Fruit fly (Drosophila melanogaster) whole organism, prepupa: ENCODE data around the gene Pex23.
A peak's percentile ranks its signal among the peaks of the same experiment; 100 is the strongest.

Source experiments
- Blimp-1 ChIP-seq: fragments of 200-800 bp; sonication (Bioruptor generic); optimal IDR thresholded peaks from 3 replicates; lab custom pipeline; 2017; ENCODE audit warnings: missing biosample characterization, missing genetic modification characterization, mild to moderate bottlenecking, moderate library complexity, missing genetic modification reagents
- CG10631 ChIP-seq: fragments of 200-800 bp; sonication (Bioruptor generic); optimal IDR thresholded peaks from 2 replicates; lab custom pipeline; 2016; ENCODE audit warnings: missing biosample characterization, missing genetic modification characterization
- CG11294 ChIP-seq: fragments of 200-800 bp; sonication (Bioruptor generic); IDR thresholded peaks from 2 replicates; pipeline ENCODE4 v1.3.6; 2022; ENCODE audit warnings: missing biosample characterization, missing genetic modification characterization
- CG15336 ChIP-seq: fragments of 200-800 bp; sonication (Bioruptor generic); IDR thresholded peaks from 2 replicates; pipeline ENCODE4 v1.3.6; 2022; ENCODE audit warnings: missing biosample characterization, missing genetic modification characterization
- CG1621 ChIP-seq: fragments of 200-800 bp; sonication (Bioruptor generic); optimal IDR thresholded peaks from 3 replicates; lab custom pipeline; 2018; ENCODE audit warnings: missing biosample characterization, mild to moderate bottlenecking, missing genetic modification characterization
- CG16779 ChIP-seq: fragments of 200-800 bp; sonication (Bioruptor generic); optimal IDR thresholded peaks from 3 replicates; lab custom pipeline; 2017; ENCODE audit warnings: missing biosample characterization, mild to moderate bottlenecking, missing genetic modification characterization
- CG3032 ChIP-seq: fragments of 200-800 bp; optimal IDR thresholded peaks from 2 replicates; lab custom pipeline; 2019; ENCODE audit warnings: missing biosample characterization, mild to moderate bottlenecking, missing genetic modification characterization, moderate library complexity
- CG31627 ChIP-seq: fragments of 200-800 bp; sonication (Bioruptor generic); optimal IDR thresholded peaks from 3 replicates; lab custom pipeline; 2016; ENCODE audit warnings: missing biosample characterization, missing genetic modification characterization
- CG32006 ChIP-seq: fragments of 200-800 bp; sonication (Bioruptor generic); optimal IDR thresholded peaks from 3 replicates; lab custom pipeline; 2017; ENCODE audit warnings: missing biosample characterization, mild to moderate bottlenecking, missing genetic modification characterization
- CG3919 ChIP-seq: fragments of 200-800 bp; sonication (Bioruptor generic); optimal IDR thresholded peaks from 3 replicates; lab custom pipeline; 2016; ENCODE audit warnings: missing biosample characterization, missing genetic modification characterization
- CG6163 ChIP-seq: fragments of 200-800 bp; sonication (Bioruptor generic); IDR thresholded peaks from 3 replicates; pipeline ENCODE4 v1.3.6; 2022; ENCODE audit warnings: missing biosample characterization, missing genetic modification characterization
- CG6276 ChIP-seq: fragments of 200-800 bp; sonication (Bioruptor generic); optimal IDR thresholded peaks from 2 replicates; lab custom pipeline; 2017; ENCODE audit warnings: missing biosample characterization, mild to moderate bottlenecking, missing genetic modification characterization
- CG6792 ChIP-seq: fragments of 200-800 bp; sonication (Bioruptor generic); optimal IDR thresholded peaks from 3 replicates; lab custom pipeline; 2016; ENCODE audit warnings: missing biosample characterization, missing genetic modification characterization
- CG6808 ChIP-seq: fragments of 200-800 bp; sonication (Bioruptor generic); optimal IDR thresholded peaks from 3 replicates; lab custom pipeline; 2017; ENCODE audit warnings: missing biosample characterization, missing genetic modification characterization, mild to moderate bottlenecking, moderate library complexity, missing genetic modification reagents
- CG6854 ChIP-seq: fragments of 200-800 bp; sonication (Bioruptor generic); optimal IDR thresholded peaks from 2 replicates; lab custom pipeline; 2017; ENCODE audit warnings: missing biosample characterization, mild to moderate bottlenecking, missing genetic modification characterization
- CG7368 ChIP-seq: fragments of 200-800 bp; sonication (Bioruptor generic); optimal IDR thresholded peaks from 3 replicates; lab custom pipeline; 2016; ENCODE audit warnings: missing biosample characterization, missing genetic modification characterization
- CG8119 ChIP-seq: fragments of 200-800 bp; sonication (Bioruptor generic); IDR thresholded peaks from 3 replicates; pipeline ENCODE4 v1.3.6; 2022; ENCODE audit warnings: missing biosample characterization, missing genetic modification characterization
- CG8319 ChIP-seq: fragments of 200-800 bp; sonication (Bioruptor generic); optimal IDR thresholded peaks from 3 replicates; lab custom pipeline; 2016; ENCODE audit warnings: missing biosample characterization, missing genetic modification characterization
- CG9139 ChIP-seq: fragments of 200-800 bp; sonication (Bioruptor generic); optimal IDR thresholded peaks from 3 replicates; lab custom pipeline; 2017; ENCODE audit warnings: missing biosample characterization, mild to moderate bottlenecking, missing genetic modification characterization
- Eip75B ChIP-seq: fragments of 200-800 bp; sonication (Bioruptor generic); optimal IDR thresholded peaks from 3 replicates; lab custom pipeline; 2016; ENCODE audit warnings: missing biosample characterization, missing genetic modification characterization
- Eip78C ChIP-seq: fragments of 200-800 bp; sonication (Bioruptor generic); peaks from one replicate; lab custom pipeline; 2016; ENCODE audit warnings: missing biosample characterization, missing genetic modification characterization
- Ets96B ChIP-seq: fragments of 200-800 bp; optimal IDR thresholded peaks from 2 replicates; lab custom pipeline; 2019; ENCODE audit warnings: missing biosample characterization, mild to moderate bottlenecking, missing genetic modification characterization, moderate library complexity
- Hr38 ChIP-seq: sonication (Bioruptor generic); optimal IDR thresholded peaks from 2 replicates; lab custom pipeline; 2016; ENCODE audit warnings: missing biosample characterization, missing genetic modification characterization
- Hr39 ChIP-seq: fragments of 200-800 bp; sonication (Bioruptor generic); optimal IDR thresholded peaks from 2 replicates; lab custom pipeline; 2016; ENCODE audit warnings: missing biosample characterization, missing genetic modification characterization
- Hr4 ChIP-seq: fragments of 200-800 bp; sonication (Bioruptor generic); optimal IDR thresholded peaks from 3 replicates; lab custom pipeline; 2016; ENCODE audit warnings: missing biosample characterization, missing genetic modification characterization
- Lpt ChIP-seq: fragments of 200-800 bp; sonication (Bioruptor generic); optimal IDR thresholded peaks from 3 replicates; lab custom pipeline; 2016; ENCODE audit warnings: missing biosample characterization, missing genetic modification characterization
- OdsH ChIP-seq: fragments of 200-800 bp; sonication (Bioruptor generic); optimal IDR thresholded peaks from 3 replicates; lab custom pipeline; 2016; ENCODE audit warnings: missing biosample characterization, missing genetic modification characterization
- Sox102F ChIP-seq: fragments of 200-800 bp; sonication (Bioruptor generic); optimal IDR thresholded peaks from 2 replicates; lab custom pipeline; 2016; ENCODE audit warnings: missing biosample characterization, mild to moderate bottlenecking, missing genetic modification characterization
- Sox14 ChIP-seq: fragments of 200-800 bp; sonication (Bioruptor generic); optimal IDR thresholded peaks from 3 replicates; lab custom pipeline; 2016; ENCODE audit warnings: missing biosample characterization, missing genetic modification characterization
- achi ChIP-seq: fragments of 200-800 bp; sonication (Bioruptor generic); optimal IDR thresholded peaks from 3 replicates; lab custom pipeline; 2016; ENCODE audit warnings: missing biosample characterization, missing genetic modification characterization
- acj6 ChIP-seq: fragments of 200-800 bp; sonication (Bioruptor generic); optimal IDR thresholded peaks from 3 replicates; lab custom pipeline; 2016; ENCODE audit warnings: missing biosample characterization, missing genetic modification characterization
- cyc ChIP-seq: fragments of 200-800 bp; sonication (Bioruptor generic); optimal IDR thresholded peaks from 3 replicates; lab custom pipeline; 2016; ENCODE audit warnings: missing biosample characterization, missing genetic modification characterization
- dac ChIP-seq: fragments of 200-800 bp; sonication (Bioruptor generic); optimal IDR thresholded peaks from 2 replicates; lab custom pipeline; 2017; ENCODE audit warnings: missing biosample characterization, mild to moderate bottlenecking, missing genetic modification characterization
- dsx ChIP-seq: fragments of 200-800 bp; optimal IDR thresholded peaks from 3 replicates; lab custom pipeline; 2019; ENCODE audit warnings: missing biosample characterization, mild to moderate bottlenecking, missing genetic modification characterization, moderate library complexity; ENCODE audit not compliant: poor library complexity, severe bottlenecking
- eg ChIP-seq: fragments of 200-800 bp; sonication (Bioruptor generic); IDR thresholded peaks from 3 replicates; pipeline ENCODE4 v1.3.6; 2022; ENCODE audit warnings: missing biosample characterization, missing genetic modification characterization
- fd59A ChIP-seq: fragments of 200-800 bp; sonication (Bioruptor generic); optimal IDR thresholded peaks from 2 replicates; lab custom pipeline; 2017; ENCODE audit warnings: missing biosample characterization, mild to moderate bottlenecking, missing genetic modification characterization, missing genetic modification reagents
- fd85E ChIP-seq: fragments of 200-800 bp; sonication (Bioruptor generic); optimal IDR thresholded peaks from 3 replicates; lab custom pipeline; 2016; ENCODE audit warnings: missing biosample characterization, missing genetic modification characterization
- fkh ChIP-seq: fragments of 200-800 bp; sonication (Bioruptor generic); optimal IDR thresholded peaks from 3 replicates; lab custom pipeline; 2017; ENCODE audit warnings: missing biosample characterization, mild to moderate bottlenecking, missing genetic modification characterization, moderate library complexity
- lz ChIP-seq: fragments of 200-800 bp; sonication (Bioruptor generic); optimal IDR thresholded peaks from 3 replicates; lab custom pipeline; 2016; ENCODE audit warnings: missing biosample characterization, missing genetic modification characterization
- salr ChIP-seq, 2 experiments: fragments of 200-800 bp; sonication (Bioruptor generic); optimal IDR thresholded peaks; 3 replicates each; lab custom pipeline; 2016 to 2018; ENCODE audit warnings: missing biosample characterization in 2 of 2, missing genetic modification characterization in 2 of 2, mild to moderate bottlenecking in 1 of 2
- spab ChIP-seq: fragments of 200-800 bp; sonication (Bioruptor generic); optimal IDR thresholded peaks from 2 replicates; lab custom pipeline; 2017; ENCODE audit warnings: missing biosample characterization, mild to moderate bottlenecking, missing genetic modification characterization, missing genetic modification reagents
- topi ChIP-seq: fragments of 200-800 bp; sonication (Bioruptor generic); optimal IDR thresholded peaks from 3 replicates; lab custom pipeline; 2016; ENCODE audit warnings: missing biosample characterization, missing genetic modification characterization
- vri ChIP-seq: fragments of 200-800 bp; sonication (Bioruptor generic); optimal IDR thresholded peaks from 3 replicates; lab custom pipeline; 2016; ENCODE audit warnings: missing biosample characterization, mild to moderate bottlenecking, missing genetic modification characterization

Pex23 gene

DNA sequence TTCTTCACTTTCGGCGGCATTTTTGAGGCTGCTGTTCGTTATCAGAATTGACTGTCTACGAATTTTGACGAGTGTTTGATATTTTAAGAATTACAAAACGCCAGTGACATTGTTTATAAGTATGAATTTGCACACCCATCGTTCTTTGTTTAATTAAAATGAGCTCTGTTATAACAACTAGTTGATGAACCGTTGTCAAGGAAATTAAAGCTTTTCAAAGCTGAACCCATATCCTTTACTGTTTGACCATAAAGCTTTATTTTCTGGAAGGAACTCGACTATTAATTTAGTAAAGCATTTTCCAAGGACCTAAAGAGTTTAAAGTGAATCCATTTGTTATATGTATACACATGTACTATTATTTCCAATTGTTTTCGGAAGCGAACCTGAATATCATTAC is 26.7 kb downstream of the Pex23 start, which contains the start of gene CG17122:
TSS of gene CG17122 (minus strand) at position 101 of the 400 bp plus-strand sequence.
- TF ChIP-seq CG6792 (GFP tag; lab: Kevin White, UChicago) (no peak), Lpt (GFP tag; lab: Kevin White, UChicago) (no peak), fd59A (no peak), CG1621 (tag; lab: Kevin White, UChicago) (no peak), spab (GFP tag; lab: Kevin White, UChicago) (no peak), CG9139 (GFP tag; lab: Kevin White, UChicago) (no peak), CG31627 (GFP tag; lab: Kevin White, UChicago) (no peak), CG6276 (GFP tag; lab: Kevin White, UChicago) (no peak), Blimp-1 (GFP tag; lab: Kevin White, UChicago) (no peak), CG8119 (GFP tag; lab: Robert Waterston, UW) (no peak), vri (GFP tag; lab: Kevin White, UChicago) (no peak), Sox102F (GFP tag; lab: Kevin White, UChicago) (no peak), Hr38 (GFP tag; lab: Kevin White, UChicago) (no peak), CG6808 (GFP tag; lab: Kevin White, UChicago) (no peak), Hr4 (GFP tag; lab: Kevin White, UChicago) (no peak)

DNA sequence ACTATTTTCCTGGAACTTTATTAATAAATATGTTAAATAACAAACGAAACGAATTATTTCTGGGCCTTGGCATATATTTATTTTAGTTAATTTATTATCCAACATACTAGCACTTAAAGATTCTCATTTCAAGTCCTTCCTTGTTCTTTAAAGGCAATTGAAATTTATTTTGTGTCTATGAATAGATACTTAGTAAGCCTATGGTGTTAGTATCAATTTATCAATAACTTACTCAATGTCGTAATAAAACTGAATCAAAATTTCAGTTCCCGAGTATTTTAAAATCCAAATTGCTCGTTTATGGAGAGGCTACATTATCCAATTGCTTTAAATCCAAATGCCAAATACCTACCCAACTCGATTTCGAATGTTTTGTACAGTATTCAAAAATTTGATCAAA is 36.4 kb downstream of the Pex23 start, which contains the start of gene CG32228:
TSS of gene CG32228 (plus strand) at position 301 of the 400 bp plus-strand sequence.
- TF ChIP-seq CG15336 (no peak), CG11294 (GFP tag; lab: Robert Waterston, UW) (no peak), topi (no peak), Sox14 (GFP tag; lab: Kevin White, UChicago) (no peak), Blimp-1 (GFP tag; lab: Kevin White, UChicago) (no peak)

DNA sequence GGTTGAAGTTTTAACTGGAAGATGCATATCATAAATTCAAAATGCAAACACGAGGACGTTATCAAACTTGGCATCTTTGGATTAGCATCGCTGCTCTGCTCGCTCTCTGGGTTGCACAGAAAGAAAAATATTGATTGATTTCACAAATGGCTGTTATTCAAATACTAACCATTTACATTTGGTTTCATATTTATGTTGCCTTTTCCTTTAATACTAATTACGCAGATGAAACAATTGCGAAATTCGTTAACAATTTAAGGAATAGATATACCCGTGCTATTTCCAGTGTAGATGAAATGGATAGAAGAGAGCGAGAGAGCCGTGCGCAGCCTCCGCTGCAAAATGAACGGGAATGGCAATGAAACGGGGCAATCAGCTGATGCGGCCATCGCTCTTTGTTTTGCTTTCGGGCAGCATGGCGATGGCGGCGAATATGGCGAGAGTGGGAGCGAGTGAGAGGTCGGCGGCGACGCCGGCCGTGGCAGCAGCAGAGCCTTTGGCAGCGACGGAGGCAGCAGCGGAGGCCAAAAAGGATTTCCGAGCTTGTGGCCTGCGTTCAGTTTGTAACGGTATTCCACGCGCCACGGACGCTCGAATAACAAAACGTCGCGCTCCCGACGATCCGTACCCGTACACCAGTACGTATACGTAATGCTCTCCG is 54.3 kb downstream of the Pex23 start, which contains the start of gene rdgC:
TSS of gene rdgC (plus strand) at position 568 of the 661 bp plus-strand sequence.
- TF ChIP-seq CG9139 (GFP tag; lab: Kevin White, UChicago) (peak; percentile 64), dac (GFP tag; lab: Kevin White, UChicago) (peak; percentile 76), CG31627 (GFP tag; lab: Kevin White, UChicago) (peak; percentile 91), fkh (GFP tag; lab: Kevin White, UChicago) (peak; percentile 65), CG11294 (GFP tag; lab: Robert Waterston, UW) (peak; percentile 94), CG6163 (GFP tag; lab: Robert Waterston, UW) (peak; percentile 96), CG10631 (GFP tag; lab: Kevin White, UChicago) (peak; percentile 88), lz (peak; percentile 89), acj6 (peak; percentile 92), Sox102F (GFP tag; lab: Kevin White, UChicago) (peak; percentile 88), CG7368 (GFP tag; lab: Kevin White, UChicago) (peak; percentile 91), CG3919 (peak; percentile 96), CG6854 (GFP tag; lab: Kevin White, UChicago) (no peak), Lpt (GFP tag; lab: Kevin White, UChicago) (peak; percentile 85), CG16779 (tag; lab: Kevin White, UChicago) (peak; percentile 79), Ets96B (tag; lab: Kevin White, UChicago) (peak; percentile 91), fd59A (peak; percentile 80), fd85E (peak; percentile 59), CG6808 (GFP tag; lab: Kevin White, UChicago) (peak; percentile 85), cyc (GFP tag; lab: Kevin White, UChicago) (peak; percentile 94), achi (GFP tag; lab: Kevin White, UChicago) (peak; percentile 89), Hr4 (GFP tag; lab: Kevin White, UChicago) (peak; percentile 95), OdsH (GFP tag; lab: Kevin White, UChicago) (peak; percentile 93), CG8319 (GFP tag; lab: Kevin White, UChicago) (peak; percentile 80), CG32006 (GFP tag; lab: Kevin White, UChicago) (peak; percentile 92), Hr39 (GFP tag; lab: Kevin White, UChicago) (peak; percentile 90), salr (GFP tag; optimal IDR thresholded peaks at IDR 0.05; lab: Kevin White, UChicago) (peak; percentile 84 to 86), vri (GFP tag; lab: Kevin White, UChicago) (peak; percentile 76), CG6792 (GFP tag; lab: Kevin White, UChicago) (peak; percentile 88), spab (GFP tag; lab: Kevin White, UChicago) (peak; percentile 84), topi (peak; percentile 92), CG1621 (tag; lab: Kevin White, UChicago) (peak; percentile 90), CG3032 (tag; lab: Kevin White, UChicago) (peak; percentile 91), eg (GFP tag; lab: Robert Waterston, UW) (peak; percentile 97), Hr38 (GFP tag; lab: Kevin White, UChicago) (peak; percentile 2), CG6276 (GFP tag; lab: Kevin White, UChicago) (peak; percentile 88), Blimp-1 (GFP tag; lab: Kevin White, UChicago) (peak; percentile 70), Eip75B (GFP tag; lab: Kevin White, UChicago) (peak; percentile 94), dsx (GFP tag; lab: Kevin White, UChicago) (peak; percentile 88), Eip78C (GFP tag; lab: Kevin White, UChicago) (peak; percentile 97)
